Worm (Caenorhabditis elegans) whole organism, late embryonic: ENCODE results near the gene btb-14.
A peak's percentile ranks its signal among the peaks of the same experiment; 100 is the strongest.

Experiments used
- F13H6.1 ChIP-seq: sonication (generic microtip); optimal IDR thresholded peaks from 2 replicates; lab custom pipeline; 2016; ENCODE audit warnings: missing genetic modification characterization, missing compliant biosample characterization
- ama-1 ChIP-seq: fragments of 150-350 bp; optimal IDR thresholded peaks from 2 replicates; lab custom pipeline; 2014
- ceh-14 ChIP-seq: sonication (generic microtip); optimal IDR thresholded peaks from 2 replicates; lab custom pipeline; 2016; ENCODE audit warnings: missing genotype, missing genetic modification characterization, missing compliant biosample characterization
- ceh-18 ChIP-seq: sonication (generic microtip); optimal IDR thresholded peaks from 2 replicates; lab custom pipeline; 2016; ENCODE audit warnings: missing genetic modification characterization, missing compliant biosample characterization
- ceh-22 ChIP-seq: sonication (generic microtip); optimal IDR thresholded peaks from 2 replicates; lab custom pipeline; 2017; ENCODE audit warnings: missing biosample characterization, missing genetic modification characterization
- ceh-24 ChIP-seq: sonication (generic microtip); optimal IDR thresholded peaks from 2 replicates; lab custom pipeline; 2016; ENCODE audit warnings: mild to moderate bottlenecking, missing genetic modification characterization, missing compliant biosample characterization
- ceh-30 ChIP-seq: fragments of 150-350 bp; optimal IDR thresholded peaks from 2 replicates; lab custom pipeline; 2014; ENCODE audit warnings: missing biosample characterization, missing genetic modification characterization
- ceh-31 ChIP-seq: sonication (generic microtip); optimal IDR thresholded peaks from 2 replicates; lab custom pipeline; 2016; ENCODE audit warnings: missing genetic modification characterization, missing compliant biosample characterization
- ceh-45 ChIP-seq: fragments of 200-800 bp; sonication (Bioruptor generic); IDR thresholded peaks from 2 replicates; pipeline ENCODE4 v1.3.6; 2022; ENCODE audit warnings: missing genetic modification reagents, missing genetic modification characterization, missing compliant biosample characterization
- ceh-48 ChIP-seq: sonication (generic microtip); optimal IDR thresholded peaks from 2 replicates; lab custom pipeline; 2016; ENCODE audit warnings: missing genetic modification characterization, inconsistent platforms, missing compliant biosample characterization
- che-1 ChIP-seq: sonication (generic microtip); optimal IDR thresholded peaks from 2 replicates; lab custom pipeline; 2016; ENCODE audit warnings: mild to moderate bottlenecking, missing genetic modification characterization, missing compliant biosample characterization
- dmd-4 ChIP-seq: sonication (generic microtip); optimal IDR thresholded peaks from 2 replicates; lab custom pipeline; 2016; ENCODE audit warnings: borderline replicate concordance, missing genetic modification characterization, missing compliant biosample characterization
- elt-4 ChIP-seq: sonication (generic microtip); optimal IDR thresholded peaks from 2 replicates; lab custom pipeline; 2016; ENCODE audit warnings: missing genetic modification characterization, missing compliant biosample characterization
- eyg-1 ChIP-seq: sonication (generic microtip); optimal IDR thresholded peaks from 2 replicates; lab custom pipeline; 2016; ENCODE audit warnings: missing genotype, missing genetic modification characterization, missing compliant biosample characterization
- fkh-10 ChIP-seq: fragments of 150-350 bp; optimal IDR thresholded peaks from 2 replicates; lab custom pipeline; 2014; ENCODE audit warnings: missing biosample characterization, missing genetic modification reagents, missing genetic modification characterization
- fkh-6 ChIP-seq: sonication (generic microtip); optimal IDR thresholded peaks from 2 replicates; lab custom pipeline; 2016; ENCODE audit warnings: missing genetic modification characterization, missing compliant biosample characterization
- hlh-13 ChIP-seq: fragments of 200-800 bp; sonication (Bioruptor generic); optimal IDR thresholded peaks from 2 replicates; lab custom pipeline; 2018; ENCODE audit warnings: mild to moderate bottlenecking, missing genetic modification characterization, missing compliant biosample characterization
- hlh-6 ChIP-seq: sonication (generic microtip); optimal IDR thresholded peaks from 2 replicates; lab custom pipeline; 2016; ENCODE audit warnings: missing genotype, missing genetic modification characterization, missing compliant biosample characterization
- hlh-8 ChIP-seq: sonication (generic microtip); optimal IDR thresholded peaks from 2 replicates; lab custom pipeline; 2016; ENCODE audit warnings: missing genotype, missing genetic modification characterization, missing compliant biosample characterization
- lim-6 ChIP-seq: sonication (generic microtip); optimal IDR thresholded peaks from 2 replicates; lab custom pipeline; 2016; ENCODE audit warnings: missing genetic modification characterization, missing compliant biosample characterization
- madf-2 ChIP-seq: sonication (generic microtip); optimal IDR thresholded peaks from 2 replicates; lab custom pipeline; 2017; ENCODE audit warnings: missing genetic modification characterization, missing compliant biosample characterization
- nhr-232 ChIP-seq: sonication (generic microtip); optimal IDR thresholded peaks from 2 replicates; lab custom pipeline; 2016; ENCODE audit warnings: missing genetic modification characterization, missing compliant biosample characterization
- odd-2 ChIP-seq: sonication (generic microtip); optimal IDR thresholded peaks from 2 replicates; lab custom pipeline; 2017; ENCODE audit warnings: antibody characterized with exemption, mild to moderate bottlenecking, missing genetic modification characterization, missing compliant biosample characterization
- pat-9 ChIP-seq: fragments of 200-800 bp; sonication (Bioruptor generic); optimal IDR thresholded peaks from 2 replicates; lab custom pipeline; 2018; ENCODE audit warnings: mild to moderate bottlenecking, missing genetic modification characterization, moderate library complexity, missing compliant biosample characterization
- pax-1 ChIP-seq: fragments of 150-350 bp; optimal IDR thresholded peaks from 2 replicates; lab custom pipeline; 2014; ENCODE audit warnings: missing biosample characterization, missing genetic modification characterization
- pha-2 ChIP-seq: sonication (generic microtip); optimal IDR thresholded peaks from 2 replicates; lab custom pipeline; 2017; ENCODE audit warnings: mild to moderate bottlenecking, missing genetic modification characterization, missing compliant biosample characterization
- pha-4 ChIP-seq: fragments of 150-350 bp; optimal IDR thresholded peaks from 2 replicates; lab custom pipeline; 2018; ENCODE audit warnings: missing biosample characterization, missing genetic modification reagents, missing genetic modification characterization
- sox-4 ChIP-seq: sonication (generic microtip); optimal IDR thresholded peaks from 2 replicates; lab custom pipeline; 2017; ENCODE audit warnings: mild to moderate bottlenecking, missing genetic modification characterization, inconsistent platforms, missing compliant biosample characterization
- tbx-7 ChIP-seq: sonication (generic microtip); optimal IDR thresholded peaks from 2 replicates; lab custom pipeline; 2016; ENCODE audit warnings: missing genotype, missing genetic modification characterization, missing compliant biosample characterization
- ttx-3 ChIP-seq: sonication (generic microtip); optimal IDR thresholded peaks from 2 replicates; lab custom pipeline; 2016; ENCODE audit warnings: missing genetic modification reagents, missing genetic modification characterization, missing compliant biosample characterization
- unc-55 ChIP-seq: sonication (generic microtip); optimal IDR thresholded peaks from 2 replicates; lab custom pipeline; 2017; ENCODE audit warnings: missing biosample characterization, missing genetic modification reagents, missing genetic modification characterization
- zip-5 ChIP-seq: sonication (generic microtip); optimal IDR thresholded peaks from 2 replicates; lab custom pipeline; 2016; ENCODE audit warnings: missing genetic modification characterization, missing compliant biosample characterization
- ztf-16 ChIP-seq: sonication (generic microtip); optimal IDR thresholded peaks from 2 replicates; lab custom pipeline; 2017; ENCODE audit warnings: missing genetic modification characterization, missing compliant biosample characterization

Gene btb-14

DNA sequence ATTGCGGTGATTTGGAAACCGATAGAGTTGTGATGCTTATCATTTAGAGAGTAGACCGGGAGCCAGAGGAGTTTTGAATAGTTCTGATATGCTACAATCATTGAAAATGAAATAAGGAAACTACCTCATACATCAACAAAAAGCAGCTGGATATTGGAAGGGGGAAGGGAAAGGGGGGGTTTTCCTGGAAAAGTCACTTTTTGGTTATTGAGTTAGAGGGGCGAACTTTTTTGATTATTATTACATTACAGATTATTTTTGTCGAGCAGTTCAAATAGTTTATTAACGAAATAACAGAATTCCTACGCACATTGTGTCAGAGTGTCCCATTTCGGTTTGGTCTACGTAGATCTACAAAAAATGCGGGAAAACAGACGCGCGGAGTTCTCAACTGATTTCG lies 3.5 kb downstream of the btb-14 start, which contains the start of gene sre-42:
sre-42 (minus strand) TSS at position 101 of the 400 bp plus-strand sequence.
- TF ChIP-seq elt-4 (no peak), ama-1 (no peak), madf-2 (tag; lab: Kevin White, UChicago) (no peak), zip-5 (tag; lab: Kevin White, UChicago) (no peak), hlh-8 (tag; lab: Kevin White, UChicago) (no peak), ceh-48 (tag; lab: Kevin White, UChicago) (no peak), eyg-1 (tag; lab: Kevin White, UChicago) (no peak), ceh-22 (tag; lab: Kevin White, UChicago) (no peak), dmd-4 (no peak), pha-2 (tag; lab: Kevin White, UChicago) (no peak), tbx-7 (no peak), hlh-6 (tag; lab: Kevin White, UChicago) (no peak)
- TF ChIP-seq, all 69 proteins: peak for 0

ce11 chrII:12387487-12387886 lies 4.2 kb downstream of the btb-14 start:
- TF ChIP-seq odd-2 (tag; lab: Kevin White, UChicago) = no peak
- TF ChIP-seq ceh-14 (tag; lab: Kevin White, UChicago) = no peak
- no peak for TF ChIP-seq ceh-45
- TF ChIP-seq ceh-24 = no peak
- no peak for TF ChIP-seq madf-2 (tag; lab: Kevin White, UChicago)
- TF ChIP-seq ttx-3 (tag; lab: Kevin White, UChicago) = no peak
- TF ChIP-seq dmd-4 = no peak

DNA sequence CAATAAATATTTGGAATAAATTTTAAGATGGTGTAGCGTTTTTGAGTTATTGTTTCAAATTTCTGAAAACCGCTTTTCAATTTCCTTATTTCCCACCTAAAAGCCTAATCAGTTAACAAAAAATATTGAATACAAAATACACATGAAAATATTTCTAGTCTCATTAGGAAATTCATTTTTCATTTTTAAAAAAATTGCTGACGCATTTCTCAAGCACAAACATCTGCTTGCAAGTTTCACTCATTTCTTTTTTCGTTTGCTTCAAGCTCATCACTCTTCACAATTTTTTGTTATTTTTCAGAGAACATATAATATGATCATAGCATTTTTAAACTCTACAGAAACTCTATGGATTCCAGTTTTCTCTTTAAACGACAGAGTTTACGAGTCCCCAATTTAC lies 4.7 kb downstream of the btb-14 start, which contains the start of gene sre-41:
sre-41 (plus strand) TSS at position 301 of the 400 bp plus-strand sequence.
- TF ChIP-seq fkh-6 (no peak), madf-2 (tag; lab: Kevin White, UChicago) (no peak), fkh-10 (GFP tag; lab: Kevin White, UChicago) (no peak), zip-5 (tag; lab: Kevin White, UChicago) (no peak), ceh-18 (tag; lab: Kevin White, UChicago) (no peak), eyg-1 (tag; lab: Kevin White, UChicago) (no peak), lim-6 (tag; lab: Kevin White, UChicago) (no peak), che-1 (tag; lab: Kevin White, UChicago) (no peak), ztf-16 (tag; lab: Kevin White, UChicago) (no peak)

DNA sequence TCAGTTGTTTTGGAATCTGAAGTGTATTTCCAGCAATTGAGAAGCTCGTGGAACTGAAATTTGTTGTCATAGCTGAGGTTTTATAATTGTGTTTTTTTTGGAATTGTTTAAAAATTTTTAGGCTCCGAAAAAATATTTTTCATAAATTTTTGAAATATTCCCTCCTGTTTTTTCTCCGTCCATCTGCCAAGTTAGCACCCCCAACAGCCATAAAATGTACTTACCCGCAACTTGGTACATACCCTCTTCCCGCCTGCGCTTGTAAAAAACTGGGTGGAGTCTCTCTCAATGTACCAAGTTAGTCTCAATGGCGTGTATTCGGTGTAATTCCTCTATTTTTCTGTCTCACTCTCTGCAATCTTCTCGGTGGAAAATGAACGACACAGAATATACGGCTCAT lies 6.5 kb downstream of the btb-14 start, which contains the start of gene Y57A10B.6:
Y57A10B.6 (plus strand) TSS at position 301 of the 400 bp plus-strand sequence.
- no peak for TF ChIP-seq dmd-4
- TF ChIP-seq, all 69 proteins: peak for 0

- no peak for TF ChIP-seq unc-55 (GFP tag; lab: Kevin White, UChicago)
- no peak for TF ChIP-seq pha-4 (tag; lab: Kevin White, UChicago)
- no peak for TF ChIP-seq hlh-6 (tag; lab: Kevin White, UChicago)
- TF ChIP-seq ceh-30 (tag; lab: Kevin White, UChicago) = no peak
- no peak for TF ChIP-seq pat-9 (tag; lab: Kevin White, UChicago)
- TF ChIP-seq ama-1 = no peak
- TF ChIP-seq hlh-13 (GFP tag; lab: Kevin White, UChicago) = no peak
- TF ChIP-seq ceh-14 (tag; lab: Kevin White, UChicago) = no peak
- no peak for TF ChIP-seq ceh-31 (tag; lab: Kevin White, UChicago)
- no peak for TF ChIP-seq madf-2 (tag; lab: Kevin White, UChicago)
- no peak for TF ChIP-seq sox-4 (tag; lab: Kevin White, UChicago)
- TF ChIP-seq F13H6.1 = no peak
Measured at ce11 chrII:12393690-12394089, 10.4 kb downstream of the btb-14 start, which contains the start of gene Y57A10B.7. Gene Y57A10B.7 (minus strand): TSS chrII:12393790.

- TF ChIP-seq lim-6 (tag; lab: Kevin White, UChicago) (no peak), ceh-48 (tag; lab: Kevin White, UChicago) (peak; percentile 38), ama-1 (no peak), che-1 (tag; lab: Kevin White, UChicago) (no peak), pax-1 (tag; lab: Kevin White, UChicago) (no peak), nhr-232 (no peak)
Measured at ce11 chrII:12394138-12394537, 10.9 kb downstream of the btb-14 start.
